Worm (Caenorhabditis elegans): Measurements from ENCODE around the gene twk-3.

- TF ChIP-seq pha-4 (tag; optimal IDR thresholded peaks at IDR 0.05) = no peak
- TF ChIP-seq dmd-4 (tag; optimal IDR thresholded peaks at IDR 0.05; ENCODE audit: borderline replicate concordance) = no peak
- no peak for TF ChIP-seq ceh-19 (GFP tag; optimal IDR thresholded peaks at IDR 0.05)
- TF ChIP-seq elt-4 (tag; optimal IDR thresholded peaks at IDR 0.05) = no peak
Measured at ce11 chrII:8169283-8169682, 43.3 kb downstream of the twk-3 start, which contains the start of gene T05C12.15.
